Fruit fly (Drosophila melanogaster) whole organism, embryonic: Measurements from ENCODE around the gene Alms1a.

ENCODE experiments used
- ATbp ChIP-seq: fragments of 200-800 bp; sonication (Bioruptor generic); optimal IDR thresholded peaks from 2 replicates; lab custom pipeline; 2017; ENCODE audit warnings: missing biosample characterization, mild to moderate bottlenecking, missing genetic modification characterization, missing genetic modification reagents
- Bgb ChIP-seq: fragments of 200-800 bp; sonication (Bioruptor generic); IDR thresholded peaks from 2 replicates; pipeline ENCODE4 v1.3.6; 2022; ENCODE audit warnings: missing biosample characterization, missing genetic modification characterization; ENCODE audit not compliant: partially characterized antibody
- CG10267 ChIP-seq: fragments of 200-800 bp; sonication (Bioruptor generic); optimal IDR thresholded peaks from 2 replicates; lab custom pipeline; 2018; ENCODE audit warnings: missing biosample characterization, mild to moderate bottlenecking, missing genetic modification characterization, moderate library complexity
- CG10274 ChIP-seq: fragments of 200-800 bp; sonication (Bioruptor generic); optimal IDR thresholded peaks from 3 replicates; lab custom pipeline; 2017; ENCODE audit warnings: missing biosample characterization, mild to moderate bottlenecking, missing genetic modification characterization
- CG10959 ChIP-seq: fragments of 200-800 bp; sonication (Bioruptor generic); IDR thresholded peaks from 2 replicates; pipeline ENCODE4 v1.3.6; 2022; ENCODE audit warnings: missing biosample characterization, missing genetic modification characterization
- CG13123 ChIP-seq: fragments of 200-800 bp; sonication (Bioruptor generic); optimal IDR thresholded peaks from 2 replicates; lab custom pipeline; 2016; ENCODE audit warnings: missing biosample characterization, missing genetic modification characterization
- CG14965 ChIP-seq: fragments of 200-800 bp; sonication (Bioruptor generic); optimal IDR thresholded peaks from 2 replicates; lab custom pipeline; 2016; ENCODE audit warnings: missing biosample characterization, missing genetic modification characterization, borderline replicate concordance
- CG15073 ChIP-seq: fragments of 200-800 bp; sonication (Bioruptor generic); optimal IDR thresholded peaks from 2 replicates; lab custom pipeline; 2016; ENCODE audit warnings: missing biosample characterization, missing genetic modification characterization
- CG1529 ChIP-seq: fragments of 200-800 bp; sonication (Bioruptor generic); optimal IDR thresholded peaks from 3 replicates; lab custom pipeline; 2018; ENCODE audit warnings: missing biosample characterization, missing genetic modification characterization
- CG1792 ChIP-seq: fragments of 200-800 bp; sonication (Bioruptor generic); optimal IDR thresholded peaks from 2 replicates; lab custom pipeline; 2016; ENCODE audit warnings: missing biosample characterization, missing genetic modification characterization
- CG1832 ChIP-seq: fragments of 200-800 bp; sonication (Bioruptor generic); optimal IDR thresholded peaks from 2 replicates; lab custom pipeline; 2017; ENCODE audit warnings: missing biosample characterization, mild to moderate bottlenecking, missing genetic modification characterization, inconsistent platforms
- CG2116 ChIP-seq: fragments of 200-800 bp; sonication (Bioruptor generic); optimal IDR thresholded peaks from 3 replicates; lab custom pipeline; 2018; ENCODE audit warnings: missing biosample characterization, mild to moderate bottlenecking, missing genetic modification characterization
- CG4328 ChIP-seq: fragments of 200-800 bp; sonication (Bioruptor generic); optimal IDR thresholded peaks from 3 replicates; lab custom pipeline; 2017; ENCODE audit warnings: missing biosample characterization, missing genetic modification reagents, missing genetic modification characterization
- CG6683 ChIP-seq: fragments of 200-800 bp; sonication (Bioruptor generic); optimal IDR thresholded peaks from 2 replicates; lab custom pipeline; 2017; ENCODE audit warnings: missing biosample characterization, mild to moderate bottlenecking, missing genetic modification characterization, missing genetic modification reagents
- CG7357 ChIP-seq: fragments of 200-800 bp; sonication (Bioruptor generic); IDR thresholded peaks from 3 replicates; pipeline ENCODE4 v1.3.6; 2022; ENCODE audit warnings: missing biosample characterization, missing genetic modification characterization
- CG7963 ChIP-seq: fragments of 200-800 bp; sonication (Bioruptor generic); IDR thresholded peaks from 3 replicates; pipeline ENCODE4 v1.3.6; 2022; ENCODE audit warnings: missing biosample characterization, missing genetic modification characterization; ENCODE audit not compliant: partially characterized antibody
- D19A ChIP-seq: fragments of 200-800 bp; optimal IDR thresholded peaks from 3 replicates; lab custom pipeline; 2019; ENCODE audit warnings: missing biosample characterization, mild to moderate bottlenecking, missing genetic modification characterization, moderate library complexity
- Dip3 ChIP-seq: fragments of 200-800 bp; sonication (Bioruptor generic); optimal IDR thresholded peaks from 3 replicates; lab custom pipeline; 2016; ENCODE audit warnings: missing biosample characterization, missing genetic modification characterization
- Fer1 ChIP-seq: fragments of 200-800 bp; sonication (Bioruptor generic); optimal IDR thresholded peaks from 2 replicates; lab custom pipeline; 2017; ENCODE audit warnings: missing biosample characterization, mild to moderate bottlenecking, missing genetic modification characterization
- HLH4C ChIP-seq: fragments of 200-800 bp; sonication (Bioruptor generic); IDR thresholded peaks from 3 replicates; pipeline ENCODE4 v1.3.6; 2022; ENCODE audit warnings: missing biosample characterization, missing genetic modification characterization; ENCODE audit not compliant: partially characterized antibody
- Hand ChIP-seq: fragments of 200-800 bp; sonication (Bioruptor generic); optimal IDR thresholded peaks from 2 replicates; lab custom pipeline; 2017; ENCODE audit warnings: mild to moderate bottlenecking, missing biosample characterization, missing genetic modification reagents, missing genetic modification characterization
- Lpt ChIP-seq: fragments of >200 bp; optimal IDR thresholded peaks from 2 replicates; lab custom pipeline; 2018; ENCODE audit warnings: missing biosample characterization, missing genetic modification characterization
- NFAT ChIP-seq: fragments of 200-800 bp; sonication (Bioruptor generic); IDR thresholded peaks from 2 replicates; pipeline ENCODE4 v1.3.6; 2022; ENCODE audit warnings: missing biosample characterization, missing genetic modification characterization
- Oli ChIP-seq: fragments of 200-800 bp; sonication (Bioruptor generic); optimal IDR thresholded peaks from 2 replicates; lab custom pipeline; 2018; ENCODE audit warnings: missing biosample characterization, mild to moderate bottlenecking, missing genetic modification characterization, moderate library complexity
- PHDP ChIP-seq: fragments of 200-800 bp; sonication (Bioruptor generic); optimal IDR thresholded peaks from 3 replicates; lab custom pipeline; 2018; ENCODE audit warnings: missing biosample characterization, mild to moderate bottlenecking, missing genetic modification characterization, moderate library complexity
- Rx ChIP-seq: fragments of 200-800 bp; sonication (Bioruptor generic); IDR thresholded peaks from 2 replicates; pipeline ENCODE4 v1.3.6; 2022; ENCODE audit warnings: missing biosample characterization, missing genetic modification characterization
- Sin3A ChIP-seq: fragments of >200 bp; optimal IDR thresholded peaks from 2 replicates; lab custom pipeline; 2018
- Sox102F ChIP-seq: fragments of 200-800 bp; sonication (Bioruptor generic); optimal IDR thresholded peaks from 2 replicates; lab custom pipeline; 2018; ENCODE audit warnings: missing biosample characterization, mild to moderate bottlenecking, missing genetic modification characterization, moderate library complexity
- YL-1 ChIP-seq: fragments of 200-800 bp; sonication (Bioruptor generic); optimal IDR thresholded peaks from 3 replicates; lab custom pipeline; 2017; ENCODE audit warnings: missing biosample characterization, mild to moderate bottlenecking, missing genetic modification characterization
- abd-A ChIP-seq: fragments of 200-800 bp; sonication (Bioruptor generic); optimal IDR thresholded peaks from 3 replicates; lab custom pipeline; 2019; ENCODE audit warnings: missing biosample characterization, mild to moderate bottlenecking, missing genetic modification characterization, moderate library complexity
- ap ChIP-seq: fragments of 200-800 bp; sonication (Bioruptor generic); IDR thresholded peaks from 2 replicates; pipeline ENCODE4 v1.3.6; 2022; ENCODE audit warnings: missing biosample characterization, missing genetic modification characterization
- ash1 ChIP-seq: fragments of 200-800 bp; sonication (Bioruptor generic); optimal IDR thresholded peaks from 2 replicates; lab custom pipeline; 2018; ENCODE audit warnings: missing biosample characterization, mild to moderate bottlenecking, missing genetic modification characterization
- bbx ChIP-seq: fragments of 200-800 bp; sonication (Bioruptor generic); IDR thresholded peaks from 2 replicates; pipeline ENCODE4 v1.3.6; 2022; ENCODE audit warnings: missing biosample characterization, missing genetic modification characterization; ENCODE audit not compliant: partially characterized antibody
- crc ChIP-seq: fragments of 200-800 bp; sonication (Bioruptor generic); optimal IDR thresholded peaks from 2 replicates; lab custom pipeline; 2016; ENCODE audit warnings: missing biosample characterization, missing genetic modification characterization
- ewg ChIP-seq: fragments of 200-800 bp; sonication (Bioruptor generic); optimal IDR thresholded peaks from 3 replicates; lab custom pipeline; 2017; ENCODE audit warnings: mild to moderate bottlenecking, missing biosample characterization, missing genetic modification reagents, missing genetic modification characterization
- hb ChIP-seq: fragments of 200-800 bp; sonication (Bioruptor generic); IDR thresholded peaks from 3 replicates; pipeline ENCODE4 v1.3.6; 2022; ENCODE audit warnings: missing biosample characterization, missing genetic modification characterization; ENCODE audit not compliant: partially characterized antibody
- ind ChIP-seq: fragments of 200-800 bp; sonication (Bioruptor generic); optimal IDR thresholded peaks from 3 replicates; lab custom pipeline; 2016; ENCODE audit warnings: missing biosample characterization, missing genetic modification characterization
- jigr1 ChIP-seq: fragments of 200-800 bp; sonication (Bioruptor generic); IDR thresholded peaks from 3 replicates; pipeline ENCODE4 v1.3.6; 2022; ENCODE audit warnings: missing biosample characterization, missing genetic modification characterization
- ken ChIP-seq: fragments of 200-800 bp; sonication (Bioruptor generic); IDR thresholded peaks from 3 replicates; pipeline ENCODE4 v1.3.6; 2022; ENCODE audit warnings: missing biosample characterization, missing genetic modification characterization
- knrl ChIP-seq: fragments of 200-800 bp; sonication (Bioruptor generic); IDR thresholded peaks from 3 replicates; pipeline ENCODE4 v1.3.6; 2022; ENCODE audit warnings: missing biosample characterization, missing genetic modification characterization; ENCODE audit not compliant: partially characterized antibody
- lola ChIP-seq, 3 experiments: fragments of >200 bp in 2 of 3; fragments of 200-800 bp in 1 of 3; sonication (Bioruptor generic) in 1 of 3; optimal IDR thresholded peaks; 2 replicates each; lab custom pipeline; 2017 to 2019; ENCODE audit warnings: missing biosample characterization in 3 of 3, missing genetic modification characterization in 3 of 3, mild to moderate bottlenecking in 1 of 3, moderate library complexity in 1 of 3
- rib ChIP-seq: fragments of 200-800 bp; sonication (Bioruptor generic); IDR thresholded peaks from 2 replicates; pipeline ENCODE4 v1.3.6; 2022; ENCODE audit warnings: missing biosample characterization, missing genetic modification characterization
- sens-2 ChIP-seq: fragments of 200-800 bp; sonication (Bioruptor generic); IDR thresholded peaks from 2 replicates; pipeline ENCODE4 v1.3.6; 2022; ENCODE audit warnings: missing biosample characterization, missing genetic modification characterization
- sisA ChIP-seq: fragments of 200-800 bp; sonication (Bioruptor generic); IDR thresholded peaks from 2 replicates; pipeline ENCODE4 v1.3.6; 2022; ENCODE audit warnings: missing biosample characterization, missing genetic modification characterization
- sr ChIP-seq: fragments of 200-800 bp; sonication (Bioruptor generic); IDR thresholded peaks from 3 replicates; pipeline ENCODE4 v1.3.6; 2022; ENCODE audit warnings: missing biosample characterization, missing genetic modification characterization
- tap ChIP-seq: fragments of 200-800 bp; optimal IDR thresholded peaks from 3 replicates; lab custom pipeline; 2019; ENCODE audit warnings: missing biosample characterization, mild to moderate bottlenecking, missing genetic modification characterization, moderate library complexity
- tll ChIP-seq, 2 experiments: fragments of 200-800 bp in 1 of 2; fragments of >200 bp in 1 of 2; sonication (Bioruptor generic) in 1 of 2; optimal IDR thresholded peaks; 2 replicates each; lab custom pipeline; 2017 to 2019; ENCODE audit warnings: missing biosample characterization in 2 of 2, missing genetic modification characterization in 2 of 2, mild to moderate bottlenecking in 1 of 2, moderate library complexity in 1 of 2
- unc-4 ChIP-seq: fragments of 200-800 bp; sonication (Bioruptor generic); IDR thresholded peaks from 2 replicates; pipeline ENCODE4 v1.3.6; 2022; ENCODE audit warnings: missing biosample characterization, missing genetic modification characterization; ENCODE audit not compliant: partially characterized antibody
- yki ChIP-seq: fragments of >200 bp; optimal IDR thresholded peaks from 3 replicates; lab custom pipeline; 2018
- zf30C ChIP-seq: fragments of 200-800 bp; sonication (Bioruptor generic); optimal IDR thresholded peaks from 3 replicates; lab custom pipeline; 2018; ENCODE audit warnings: missing biosample characterization, mild to moderate bottlenecking, missing genetic modification characterization

Gene Alms1a

DNA sequence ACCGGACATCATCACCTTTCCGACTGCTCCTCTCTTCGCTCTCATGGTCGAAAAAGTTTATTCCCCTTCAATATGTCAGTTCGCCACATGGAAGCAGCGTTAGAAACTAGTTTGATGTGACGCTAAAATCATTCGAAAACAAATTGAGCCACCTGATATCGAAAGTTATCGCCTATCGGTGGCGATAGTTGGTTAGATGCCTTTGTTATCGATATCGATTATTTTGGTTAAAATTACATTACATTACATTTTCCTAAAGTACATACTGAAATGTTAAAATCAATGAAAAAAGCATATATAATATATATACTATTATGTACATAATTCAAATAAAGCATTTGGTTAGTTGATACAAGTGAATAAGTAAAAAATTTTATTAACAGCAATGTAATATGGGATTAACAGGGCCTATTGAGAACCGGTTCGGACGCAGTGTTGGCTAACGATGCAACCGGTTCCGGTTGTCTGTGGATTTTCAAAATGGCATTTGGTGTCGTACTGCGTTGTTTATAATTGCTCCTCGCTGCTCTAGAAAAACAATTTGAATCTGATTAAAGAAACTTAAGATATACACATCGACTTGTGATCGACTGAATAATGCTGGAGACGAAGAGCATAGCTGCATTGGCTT lies at the start of gene Alms1a, which contains the start of gene pon (continued):
- TF ChIP-seq abd-A (tag; lab: Kevin White, UChicago): no peak
- TF ChIP-seq lola (GFP tag; optimal IDR thresholded peaks at IDR 0.05; lab: Kevin White, UChicago): no peak
- TF ChIP-seq Hand (GFP tag; lab: Kevin White, UChicago): no peak
- TF ChIP-seq zf30C (GFP tag; lab: Kevin White, UChicago): no peak
- no peak for TF ChIP-seq tap (tag; lab: Kevin White, UChicago)
- TF ChIP-seq CG13123 (GFP tag; lab: Kevin White, UChicago): no peak
- TF ChIP-seq CG6683 (GFP tag; lab: Kevin White, UChicago): no peak
- TF ChIP-seq CG14965 (GFP tag; lab: Kevin White, UChicago): no peak
- no peak for TF ChIP-seq Fer1
- peak; percentile 100 for TF ChIP-seq HLH4C
- peak; percentile 90 for TF ChIP-seq CG10267 (tag; lab: Kevin White, UChicago)
- no peak for TF ChIP-seq CG10959 (GFP tag; lab: Robert Waterston, UW)
- no peak for TF ChIP-seq Sin3A (lab: Kevin White, UChicago)
- TF ChIP-seq YL-1 (GFP tag; lab: Kevin White, UChicago): peak; percentile 11
- no peak for TF ChIP-seq CG4328 (GFP tag; lab: Kevin White, UChicago)
- TF ChIP-seq bbx: peak; percentile 94
- no peak for TF ChIP-seq tll (GFP tag; optimal IDR thresholded peaks at IDR 0.05; lab: Kevin White, UChicago)
- no peak for TF ChIP-seq ap (GFP tag; lab: Robert Waterston, UW)
- no peak for TF ChIP-seq rib (GFP tag; lab: Robert Waterston, UW)
- TF ChIP-seq yki (lab: Kevin White, UChicago): no peak
- peak; percentile 94 for TF ChIP-seq hb (GFP tag; lab: Robert Waterston, UW)
- TF ChIP-seq CG7357 (GFP tag; lab: Robert Waterston, UW): no peak
- no peak for TF ChIP-seq Oli
- no peak for TF ChIP-seq ewg (GFP tag; lab: Kevin White, UChicago)
- no peak for TF ChIP-seq NFAT (GFP tag; lab: Robert Waterston, UW)
- no peak for TF ChIP-seq PHDP (tag; lab: Kevin White, UChicago)
- TF ChIP-seq CG7963 (GFP tag; lab: Robert Waterston, UW): peak; percentile 96
- TF ChIP-seq CG15073 (GFP tag; lab: Kevin White, UChicago): no peak
- no peak for TF ChIP-seq Lpt (GFP tag; lab: Kevin White, UChicago)
- TF ChIP-seq sens-2: no peak
- no peak for TF ChIP-seq CG1832
- no peak for TF ChIP-seq CG1792
- TF ChIP-seq jigr1 (GFP tag; lab: Robert Waterston, UW): no peak
- no peak for TF ChIP-seq ash1
- no peak for TF ChIP-seq crc (GFP tag; lab: Kevin White, UChicago)
- TF ChIP-seq Bgb (GFP tag; lab: Robert Waterston, UW): peak; percentile 83
- TF ChIP-seq Rx (GFP tag; lab: Robert Waterston, UW): no peak
- TF ChIP-seq Dip3 (GFP tag; lab: Kevin White, UChicago): no peak
- no peak for TF ChIP-seq D19A (tag; lab: Kevin White, UChicago)
- TF ChIP-seq CG2116 (GFP tag; lab: Kevin White, UChicago): peak; percentile 35
- no peak for TF ChIP-seq sr (GFP tag; lab: Robert Waterston, UW)
- TF ChIP-seq ATbp (GFP tag; lab: Kevin White, UChicago): no peak
- no peak for TF ChIP-seq CG10274
- TF ChIP-seq knrl (GFP tag; lab: Robert Waterston, UW): peak; percentile 51; the same call in 1 of the 3 replicates
- TF ChIP-seq ken (GFP tag; lab: Robert Waterston, UW): no peak
- peak; percentile 79 for TF ChIP-seq unc-4 (GFP tag; lab: Robert Waterston, UW)
- no peak for TF ChIP-seq CG1529 (GFP tag; lab: Kevin White, UChicago)
- no peak for TF ChIP-seq Sox102F (GFP tag; lab: Kevin White, UChicago)
- no peak for TF ChIP-seq sisA (GFP tag; lab: Robert Waterston, UW)
- TF ChIP-seq ind (GFP tag; lab: Kevin White, UChicago): no peak
